Fruit fly (Drosophila melanogaster): ENCODE measurements around the gene Acsx2.

Acsx2 gene

DNA sequence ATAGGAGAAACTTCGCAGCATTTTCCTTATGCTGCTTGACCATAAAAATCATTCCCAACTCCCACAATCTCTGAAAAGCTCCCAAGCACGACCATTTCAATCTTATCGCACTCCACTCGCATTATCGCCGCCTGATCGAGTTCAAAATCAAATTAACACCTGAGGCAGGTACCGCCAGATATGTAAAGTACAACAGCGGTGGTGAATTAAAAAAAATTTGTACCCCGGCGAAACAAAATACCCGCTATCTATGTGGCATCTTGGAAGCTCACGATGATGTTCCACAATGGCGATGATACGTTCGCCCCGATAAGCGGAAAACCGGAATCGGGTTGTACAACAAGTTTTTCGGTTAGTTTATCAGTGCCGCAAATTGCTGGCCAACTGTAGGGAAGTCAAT is 47.8 kb downstream of the Acsx2 start (continued):
- no peak for TF ChIP-seq CG6791 (GFP tag; IDR thresholded peaks at IDR 0.05; ENCODE audit: partially characterized antibody)
- no peak for TF ChIP-seq ac (GFP tag; optimal IDR thresholded peaks at IDR 0.05)
- no peak for TF ChIP-seq run (tag; optimal IDR thresholded peaks at IDR 0.05)
- TF ChIP-seq hkb (optimal IDR thresholded peaks at IDR 0.05), result no peak
- no peak for TF ChIP-seq hkb (GFP tag; IDR thresholded peaks at IDR 0.05)
- TF ChIP-seq grn (GFP tag; optimal IDR thresholded peaks at IDR 0.05), result peak; percentile 90
- peak; percentile 20; the same call in 1 of the 2 replicates for TF ChIP-seq vvl (GFP tag; IDR thresholded peaks at IDR 0.05)
- no peak for TF ChIP-seq Xbp1 (GFP tag; optimal IDR thresholded peaks at IDR 0.05)
- TF ChIP-seq CG6254 (GFP tag; optimal IDR thresholded peaks at IDR 0.05), result no peak
- TF ChIP-seq br (optimal IDR thresholded peaks at IDR 0.05), result no peak
- no peak for TF ChIP-seq Optix (GFP tag; IDR thresholded peaks at IDR 0.05)
- TF ChIP-seq dpn (GFP tag; optimal IDR thresholded peaks at IDR 0.05), result no peak
- no peak for TF ChIP-seq chinmo (GFP tag; IDR thresholded peaks at IDR 0.05; ENCODE audit: partially characterized antibody)
- TF ChIP-seq CG9215 (GFP tag; IDR thresholded peaks at IDR 0.05), result no peak
- TF ChIP-seq CG6175 (GFP tag; IDR thresholded peaks at IDR 0.05), result peak; percentile 58; the same call in 1 of the 3 replicates
- no peak for TF ChIP-seq CG12942 (GFP tag; optimal IDR thresholded peaks at IDR 0.05)
- TF ChIP-seq chm (GFP tag; IDR thresholded peaks at IDR 0.05), result no peak
- TF ChIP-seq CG13123 (GFP tag; optimal IDR thresholded peaks at IDR 0.05), result no peak
- TF ChIP-seq CG15696 (tag; optimal IDR thresholded peaks at IDR 0.05), result no peak
- TF ChIP-seq chn (GFP tag; optimal IDR thresholded peaks at IDR 0.05), result no peak

DNA sequence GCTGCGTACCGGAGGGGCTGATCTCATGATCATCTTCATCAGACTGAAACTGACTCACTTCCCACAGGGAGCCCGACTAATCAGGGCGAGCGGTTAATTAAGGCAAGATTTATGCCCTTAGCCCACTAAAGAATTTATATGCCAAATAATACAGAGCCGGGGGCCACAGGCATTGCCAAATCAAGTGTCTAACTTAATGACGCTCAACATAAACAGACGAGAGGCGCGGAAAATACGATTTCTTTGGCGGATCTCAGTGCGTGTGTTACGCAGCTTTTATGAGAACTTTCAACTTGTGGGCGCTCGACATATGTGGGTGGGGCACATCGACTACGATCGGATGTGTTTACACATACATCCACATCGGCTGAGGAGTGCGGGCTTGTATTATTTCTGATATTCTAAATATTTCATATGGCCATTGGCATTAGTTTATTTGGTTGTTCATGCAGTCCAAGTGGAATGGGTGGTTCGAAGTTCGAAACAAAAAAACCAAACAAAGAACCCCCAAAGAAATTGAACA is 48.3 kb downstream of the Acsx2 start:
- TF ChIP-seq pnt (GFP tag; optimal IDR thresholded peaks at IDR 0.05) (no peak), chinmo (GFP tag; IDR thresholded peaks at IDR 0.05; ENCODE audit: partially characterized antibody) (0 out of 4 replicates have a peak, but pooled peaks have one; percentile 24), sens (GFP tag) (peak; percentile 70), abd-A (tag; optimal IDR thresholded peaks at IDR 0.05) (peak; percentile 77), CG14710 (tag; optimal IDR thresholded peaks at IDR 0.05) (no peak), Scr (GFP tag; IDR thresholded peaks at IDR 0.05; ENCODE audit: partially characterized antibody) (0 out of 2 replicates have a peak, but pooled peaks have one; percentile 10), CG12769 (tag; optimal IDR thresholded peaks at IDR 0.05) (peak; percentile 76), sr (GFP tag; IDR thresholded peaks at IDR 0.05) (peak; percentile 59; the same call in 2 of the 3 replicates), CG18599 (GFP tag; optimal IDR thresholded peaks at IDR 0.05) (peak; percentile 19), CG10543 (GFP tag; optimal IDR thresholded peaks at IDR 0.05) (peak; percentile 10), Pdp1 (GFP tag; optimal IDR thresholded peaks at IDR 0.05) (peak in 1 of 2 experiments; percentile 30), Med (GFP tag) (peak; percentile 62), Sry-β (GFP tag; optimal IDR thresholded peaks at IDR 0.05) (no peak), sd (tag; optimal IDR thresholded peaks at IDR 0.05) (peak; percentile 76)
